Worm (Caenorhabditis elegans) whole organism, L4 larva: Measurements from ENCODE around the gene C33D9.13.
A peak's percentile ranks its signal among the peaks of the same experiment; 100 is the strongest.

Experiments used
- aha-1 ChIP-seq: fragments of 150-350 bp; peaks from one replicate; lab custom pipeline; 2014; ENCODE audit warnings: missing biosample characterization, missing genetic modification characterization
- attf-4 ChIP-seq: sonication (generic microtip); optimal IDR thresholded peaks from 3 replicates; lab custom pipeline; 2017; ENCODE audit warnings: missing biosample characterization, missing genetic modification characterization
- ceh-62 ChIP-seq: sonication (generic microtip); optimal IDR thresholded peaks from 2 replicates; lab custom pipeline; 2017; ENCODE audit warnings: missing biosample characterization, missing genetic modification characterization
- ces-1 ChIP-seq: fragments of 150-350 bp; sonication (generic microtip); optimal IDR thresholded peaks from 4 replicates; lab custom pipeline; 2014; ENCODE audit warnings: missing biosample characterization, missing genetic modification reagents, missing genetic modification characterization
- dmd-6 ChIP-seq: fragments of 200-800 bp; sonication (Bioruptor generic); IDR thresholded peaks from 2 replicates; pipeline ENCODE4 v1.3.6; 2022; ENCODE audit warnings: missing genetic modification reagents, missing genetic modification characterization, missing compliant biosample characterization
- dpl-1 ChIP-seq: fragments of 150-350 bp; optimal IDR thresholded peaks from 2 replicates; lab custom pipeline; 2014; ENCODE audit warnings: missing biosample characterization, missing genetic modification reagents, missing genetic modification characterization
- hlh-30 ChIP-seq: sonication (generic microtip); optimal IDR thresholded peaks from 2 replicates; lab custom pipeline; 2017; ENCODE audit warnings: antibody characterized with exemption, mild to moderate bottlenecking, missing genetic modification characterization, missing compliant biosample characterization; ENCODE audit not compliant: insufficient read depth
- lir-3 ChIP-seq: sonication (generic microtip); optimal IDR thresholded peaks from 2 replicates; lab custom pipeline; 2016; ENCODE audit warnings: mild to moderate bottlenecking, missing genetic modification characterization, missing compliant biosample characterization
- lsy-2 ChIP-seq, 2 experiments: fragments of 150-350 bp in 1 of 2; sonication (generic microtip) in 1 of 2; optimal IDR thresholded peaks; 2 replicates each; lab custom pipeline; 2014 to 2017; ENCODE audit warnings: missing biosample characterization in 2 of 2, missing genetic modification characterization in 2 of 2
- mes-2 ChIP-seq: sonication (generic microtip); optimal IDR thresholded peaks from 2 replicates; lab custom pipeline; 2016; ENCODE audit warnings: missing genotype, mild to moderate bottlenecking, missing genetic modification characterization, missing compliant biosample characterization; ENCODE audit not compliant: poor library complexity, severe bottlenecking
- nhr-237 ChIP-seq: sonication (generic microtip); optimal IDR thresholded peaks from 2 replicates; lab custom pipeline; 2017; ENCODE audit warnings: missing biosample characterization, missing genetic modification characterization
- nhr-28 ChIP-seq: fragments of 150-350 bp; optimal IDR thresholded peaks from 2 replicates; lab custom pipeline; 2014; ENCODE audit warnings: missing biosample characterization, missing genetic modification characterization

Gene C33D9.13

ce11 chrIV:8737354-8737753, 47.7 kb downstream of the C33D9.13 start:
- TF ChIP-seq lir-3 (tag; lab: Kevin White, UChicago), result no peak
- TF ChIP-seq dpl-1 (GFP tag; lab: Kevin White, UChicago), result no peak
- no peak for TF ChIP-seq attf-4 (tag; lab: Kevin White, UChicago)
- TF ChIP-seq hlh-30 (tag; lab: Kevin White, UChicago), result peak; percentile 10
- TF ChIP-seq nhr-28 (tag; lab: Kevin White, UChicago), result peak; percentile 5
- no peak for TF ChIP-seq ceh-62 (tag; lab: Kevin White, UChicago)
- peak in 1 of 2 experiments; percentile 32 for TF ChIP-seq lsy-2 (tag; optimal IDR thresholded peaks at IDR 0.05; lab: Kevin White, UChicago)
- no peak for TF ChIP-seq dmd-6 (GFP tag; lab: Robert Waterston, UW)
- peak; percentile 27 for TF ChIP-seq mes-2 (tag; lab: Kevin White, UChicago)
- no peak for TF ChIP-seq nhr-237 (tag; lab: Kevin White, UChicago)
- no peak for TF ChIP-seq ces-1
- TF ChIP-seq aha-1, result no peak
